Fruit fly (Drosophila melanogaster) whole organism, embryonic: Measurements from ENCODE around the gene ato.

Experiments used
- Ada2b ChIP-seq: fragments of 200-800 bp; sonication (Bioruptor generic); IDR thresholded peaks from 2 replicates; pipeline ENCODE4 v1.3.6; 2022; ENCODE audit warnings: missing biosample characterization, missing genetic modification characterization
- BEAF-32 ChIP-seq: fragments of 200-800 bp; sonication (Bioruptor generic); optimal IDR thresholded peaks from 3 replicates; lab custom pipeline; 2017; ENCODE audit warnings: missing biosample characterization, missing genetic modification characterization, mild to moderate bottlenecking, moderate library complexity, missing genetic modification reagents
- Bdp1 ChIP-seq: fragments of 200-800 bp; sonication (Bioruptor generic); optimal IDR thresholded peaks from 3 replicates; lab custom pipeline; 2016; ENCODE audit warnings: missing biosample characterization, missing genetic modification characterization
- Bteb2 ChIP-seq: fragments of 200-800 bp; sonication (Bioruptor generic); optimal IDR thresholded peaks from 2 replicates; lab custom pipeline; 2016; ENCODE audit warnings: missing biosample characterization, missing genetic modification characterization
- CG10366 ChIP-seq: fragments of 200-800 bp; sonication (Bioruptor generic); IDR thresholded peaks from 2 replicates; pipeline ENCODE4 v1.3.6; 2022; ENCODE audit warnings: missing biosample characterization, missing genetic modification characterization
- CG11696 ChIP-seq: fragments of 200-800 bp; sonication (Bioruptor generic); IDR thresholded peaks from 2 replicates; pipeline ENCODE4 v1.3.6; 2022; ENCODE audit warnings: missing biosample characterization, missing genetic modification characterization
- CG12744 ChIP-seq: fragments of 200-800 bp; sonication (Bioruptor generic); optimal IDR thresholded peaks from 2 replicates; lab custom pipeline; 2016; ENCODE audit warnings: missing biosample characterization, missing genetic modification characterization
- CG13296 ChIP-seq: fragments of 200-800 bp; sonication (Bioruptor generic); optimal IDR thresholded peaks from 3 replicates; lab custom pipeline; 2018; ENCODE audit warnings: missing biosample characterization, mild to moderate bottlenecking, missing genetic modification characterization
- CG15011 ChIP-seq: fragments of 200-800 bp; sonication (Bioruptor generic); optimal IDR thresholded peaks from 3 replicates; lab custom pipeline; 2018; ENCODE audit warnings: missing biosample characterization, mild to moderate bottlenecking, missing genetic modification characterization
- CG15696 ChIP-seq: fragments of 200-800 bp; sonication (Bioruptor generic); optimal IDR thresholded peaks from 2 replicates; lab custom pipeline; 2019; ENCODE audit warnings: missing biosample characterization, mild to moderate bottlenecking, missing genetic modification characterization, moderate library complexity
- CG16813 ChIP-seq: fragments of 200-800 bp; sonication (Bioruptor generic); IDR thresholded peaks from 3 replicates; pipeline ENCODE4 v1.3.6; 2022; ENCODE audit warnings: missing biosample characterization, missing genetic modification characterization; ENCODE audit not compliant: partially characterized antibody
- CG18262 ChIP-seq: fragments of 200-800 bp; optimal IDR thresholded peaks from 3 replicates; lab custom pipeline; 2019; ENCODE audit warnings: missing biosample characterization, mild to moderate bottlenecking, missing genetic modification characterization, moderate library complexity
- CG2202 ChIP-seq: fragments of 200-800 bp; sonication (Bioruptor generic); optimal IDR thresholded peaks from 2 replicates; lab custom pipeline; 2018; ENCODE audit warnings: missing biosample characterization, mild to moderate bottlenecking, missing genetic modification characterization
- CG32532 ChIP-seq: fragments of 200-800 bp; sonication (Bioruptor generic); IDR thresholded peaks from 2 replicates; pipeline ENCODE4 v1.3.6; 2022; ENCODE audit warnings: missing biosample characterization, missing genetic modification characterization
- CG34224 ChIP-seq: fragments of 200-800 bp; sonication (Bioruptor generic); IDR thresholded peaks from 3 replicates; pipeline ENCODE4 v1.3.6; 2022; ENCODE audit warnings: missing biosample characterization, missing genetic modification characterization; ENCODE audit not compliant: partially characterized antibody
- CG4424 ChIP-seq: fragments of 200-800 bp; sonication (Bioruptor generic); optimal IDR thresholded peaks from 3 replicates; lab custom pipeline; 2016; ENCODE audit warnings: missing biosample characterization, missing genetic modification characterization
- CG5245 ChIP-seq: fragments of 200-800 bp; sonication (Bioruptor generic); optimal IDR thresholded peaks from 3 replicates; lab custom pipeline; 2016; ENCODE audit warnings: missing biosample characterization, missing genetic modification characterization
- CG8388 ChIP-seq: fragments of 200-800 bp; sonication (Bioruptor generic); optimal IDR thresholded peaks from 2 replicates; lab custom pipeline; 2019; ENCODE audit warnings: missing biosample characterization, mild to moderate bottlenecking, missing genetic modification characterization, moderate library complexity
- CHES-1-like ChIP-seq: fragments of 200-800 bp; sonication (Bioruptor generic); optimal IDR thresholded peaks from 2 replicates; lab custom pipeline; 2016; ENCODE audit warnings: missing biosample characterization, missing genetic modification characterization
- Camta ChIP-seq: fragments of 200-800 bp; sonication (Bioruptor generic); optimal IDR thresholded peaks from 2 replicates; lab custom pipeline; 2016; ENCODE audit warnings: missing biosample characterization, missing genetic modification characterization
- Chrac-16 ChIP-seq: fragments of 200-800 bp; sonication (Bioruptor generic); optimal IDR thresholded peaks from 3 replicates; lab custom pipeline; 2016; ENCODE audit warnings: missing biosample characterization, missing genetic modification characterization
- D19A ChIP-seq: fragments of 200-800 bp; optimal IDR thresholded peaks from 3 replicates; lab custom pipeline; 2019; ENCODE audit warnings: missing biosample characterization, mild to moderate bottlenecking, missing genetic modification characterization, moderate library complexity
- Dp ChIP-seq: fragments of 200-800 bp; sonication (Bioruptor generic); optimal IDR thresholded peaks from 2 replicates; lab custom pipeline; 2018; ENCODE audit warnings: missing biosample characterization, mild to moderate bottlenecking, missing genetic modification characterization, moderate library complexity
- Dref ChIP-seq: fragments of 200-800 bp; sonication (Bioruptor generic); IDR thresholded peaks from 2 replicates; pipeline ENCODE4 v1.3.6; 2022; ENCODE audit warnings: missing biosample characterization, missing genetic modification characterization
- Ets65A ChIP-seq: fragments of 200-800 bp; sonication (Bioruptor generic); peaks from one replicate; lab custom pipeline; 2016; ENCODE audit warnings: missing biosample characterization, missing genetic modification characterization
- HLH4C ChIP-seq: fragments of 200-800 bp; sonication (Bioruptor generic); IDR thresholded peaks from 3 replicates; pipeline ENCODE4 v1.3.6; 2022; ENCODE audit warnings: missing biosample characterization, missing genetic modification characterization; ENCODE audit not compliant: partially characterized antibody
- HLH54F ChIP-seq: fragments of 200-800 bp; sonication (Bioruptor generic); optimal IDR thresholded peaks from 3 replicates; lab custom pipeline; 2016; ENCODE audit warnings: missing biosample characterization, missing genetic modification characterization
- Hand ChIP-seq: fragments of 200-800 bp; sonication (Bioruptor generic); optimal IDR thresholded peaks from 2 replicates; lab custom pipeline; 2017; ENCODE audit warnings: mild to moderate bottlenecking, missing biosample characterization, missing genetic modification reagents, missing genetic modification characterization
- Lhr ChIP-seq: fragments of 200-800 bp; sonication (Bioruptor generic); optimal IDR thresholded peaks from 3 replicates; lab custom pipeline; 2017; ENCODE audit warnings: mild to moderate bottlenecking, missing biosample characterization, missing genetic modification reagents, missing genetic modification characterization
- Mrtf ChIP-seq: fragments of 200-800 bp; sonication (Bioruptor generic); IDR thresholded peaks from 3 replicates; pipeline ENCODE4 v1.3.6; 2022; ENCODE audit warnings: missing biosample characterization, missing genetic modification characterization
- Neu2 ChIP-seq: fragments of 200-800 bp; sonication (Bioruptor generic); optimal IDR thresholded peaks from 3 replicates; lab custom pipeline; 2016; ENCODE audit warnings: missing biosample characterization, missing genetic modification characterization, borderline replicate concordance
- Rx ChIP-seq: fragments of 200-800 bp; sonication (Bioruptor generic); IDR thresholded peaks from 2 replicates; pipeline ENCODE4 v1.3.6; 2022; ENCODE audit warnings: missing biosample characterization, missing genetic modification characterization
- Sin3A ChIP-seq: fragments of >200 bp; optimal IDR thresholded peaks from 2 replicates; lab custom pipeline; 2018
- Six4 ChIP-seq: fragments of 200-800 bp; sonication (Bioruptor generic); optimal IDR thresholded peaks from 2 replicates; lab custom pipeline; 2016; ENCODE audit warnings: missing biosample characterization, missing genetic modification characterization
- Sry-δ ChIP-seq: fragments of 200-800 bp; sonication (Bioruptor generic); optimal IDR thresholded peaks from 2 replicates; lab custom pipeline; 2016; ENCODE audit warnings: missing biosample characterization, missing genetic modification characterization
- Xbp1 ChIP-seq: fragments of 200-800 bp; sonication (Bioruptor generic); optimal IDR thresholded peaks from 3 replicates; lab custom pipeline; 2016; ENCODE audit warnings: missing biosample characterization, mild to moderate bottlenecking, missing genetic modification characterization
- YL-1 ChIP-seq: fragments of 200-800 bp; sonication (Bioruptor generic); optimal IDR thresholded peaks from 3 replicates; lab custom pipeline; 2017; ENCODE audit warnings: missing biosample characterization, mild to moderate bottlenecking, missing genetic modification characterization
- aop ChIP-seq: fragments of 200-800 bp; sonication (Bioruptor generic); IDR thresholded peaks from 2 replicates; pipeline ENCODE4 v1.3.6; 2022; ENCODE audit warnings: missing biosample characterization, missing genetic modification characterization
- ap ChIP-seq: fragments of 200-800 bp; sonication (Bioruptor generic); IDR thresholded peaks from 2 replicates; pipeline ENCODE4 v1.3.6; 2022; ENCODE audit warnings: missing biosample characterization, missing genetic modification characterization
- bsh ChIP-seq, 2 experiments: fragments of 200-800 bp; sonication (Bioruptor generic); optimal IDR thresholded peaks; 2 replicates each; lab custom pipeline; 2017 to 2018; ENCODE audit warnings: mild to moderate bottlenecking in 2 of 2, missing biosample characterization in 2 of 2, missing genetic modification characterization in 2 of 2, moderate library complexity in 1 of 2
- cad ChIP-seq: fragments of >200 bp; optimal IDR thresholded peaks from 2 replicates; lab custom pipeline; 2017; ENCODE audit warnings: missing biosample characterization, missing genetic modification characterization
- ci ChIP-seq: fragments of 200-800 bp; sonication (Bioruptor generic); IDR thresholded peaks from 3 replicates; pipeline ENCODE4 v1.3.6; 2022; ENCODE audit warnings: missing biosample characterization, missing genetic modification characterization
- corto ChIP-seq: fragments of 200-800 bp; sonication (Bioruptor generic); optimal IDR thresholded peaks from 2 replicates; lab custom pipeline; 2016; ENCODE audit warnings: missing biosample characterization, mild to moderate bottlenecking, missing genetic modification characterization, moderate library complexity
- gce ChIP-seq: fragments of 200-800 bp; sonication (Bioruptor generic); IDR thresholded peaks from 3 replicates; pipeline ENCODE4 v1.3.6; 2022; ENCODE audit warnings: missing biosample characterization, missing genetic modification characterization
- gcm2 ChIP-seq: fragments of 200-800 bp; sonication (Bioruptor generic); optimal IDR thresholded peaks from 2 replicates; lab custom pipeline; 2016; ENCODE audit warnings: missing biosample characterization, missing genetic modification characterization
- jing ChIP-seq: fragments of 200-800 bp; sonication (Bioruptor generic); optimal IDR thresholded peaks from 2 replicates; lab custom pipeline; 2018; ENCODE audit warnings: missing biosample characterization, mild to moderate bottlenecking, missing genetic modification characterization
- lov ChIP-seq, 2 experiments: fragments of 200-800 bp in 1 of 2; fragments of >200 bp in 1 of 2; sonication (Bioruptor generic) in 1 of 2; IDR thresholded peaks in 1 of 2; optimal IDR thresholded peaks in 1 of 2; 2 replicates in 1 of 2; 3 replicates in 1 of 2; pipeline versions ENCODE4 v1.3.6 to Lab custom; 2017 to 2022; ENCODE audit warnings: missing biosample characterization in 1 of 2, missing genetic modification characterization in 1 of 2
- maf-S ChIP-seq: fragments of 200-800 bp; sonication (Bioruptor generic); optimal IDR thresholded peaks from 2 replicates; lab custom pipeline; 2016; ENCODE audit warnings: missing biosample characterization, missing genetic modification characterization
- mam ChIP-seq: fragments of 200-800 bp; sonication (Bioruptor generic); optimal IDR thresholded peaks from 3 replicates; lab custom pipeline; 2016; ENCODE audit warnings: missing biosample characterization, missing genetic modification characterization
- schlank ChIP-seq: fragments of 200-800 bp; sonication (Bioruptor generic); optimal IDR thresholded peaks from 2 replicates; lab custom pipeline; 2018; ENCODE audit warnings: missing biosample characterization, mild to moderate bottlenecking, missing genetic modification characterization
- sima ChIP-seq: fragments of 200-800 bp; sonication (Bioruptor generic); optimal IDR thresholded peaks from 2 replicates; lab custom pipeline; 2016; ENCODE audit warnings: missing biosample characterization, missing genetic modification characterization
- twi ChIP-seq: fragments of 200-800 bp; optimal IDR thresholded peaks from 2 replicates; lab custom pipeline; 2019; ENCODE audit warnings: missing biosample characterization, mild to moderate bottlenecking, missing genetic modification characterization, moderate library complexity
- unpg ChIP-seq: fragments of 200-800 bp; sonication (Bioruptor generic); optimal IDR thresholded peaks from 3 replicates; lab custom pipeline; 2018; ENCODE audit warnings: missing biosample characterization, mild to moderate bottlenecking, missing genetic modification characterization, moderate library complexity

ato gene

DNA sequence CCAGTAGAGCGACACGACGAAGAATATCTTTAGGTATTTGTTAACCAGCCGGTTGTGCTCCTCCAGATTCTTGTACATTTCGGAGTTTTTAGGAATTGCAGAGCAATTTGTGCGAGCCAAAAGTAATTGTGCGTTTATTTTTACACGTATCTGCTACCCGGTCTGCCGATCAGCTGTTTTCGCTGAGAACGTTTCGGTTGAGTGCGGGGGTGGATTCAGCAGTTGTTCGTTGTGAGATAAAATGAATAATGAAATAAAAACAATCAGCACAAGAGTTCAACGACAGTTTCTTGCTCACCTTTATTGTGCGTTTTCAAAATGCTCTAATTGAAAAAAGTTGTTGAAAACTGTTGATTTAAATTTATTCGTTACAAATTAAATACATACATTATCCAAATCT, 26.0 kb downstream of the ato start, which contains the start of gene nac (continued):
- TF ChIP-seq Neu2 (GFP tag; lab: Kevin White, UChicago) (no peak), Mrtf (GFP tag; lab: Robert Waterston, UW) (no peak), Hand (GFP tag; lab: Kevin White, UChicago) (no peak), Rx (GFP tag; lab: Robert Waterston, UW) (no peak), CHES-1-like (GFP tag; lab: Kevin White, UChicago) (no peak), Bdp1 (GFP tag; lab: Kevin White, UChicago) (no peak), YL-1 (no peak), mam (GFP tag; lab: Kevin White, UChicago) (no peak), Camta (GFP tag; lab: Kevin White, UChicago) (no peak), Sin3A (no peak), Xbp1 (GFP tag; lab: Kevin White, UChicago) (peak; percentile 28), CG18262 (peak; percentile 11), HLH54F (GFP tag; lab: Kevin White, UChicago) (no peak), Bteb2 (no peak), CG32532 (peak; percentile 33; the same call in 1 of the 2 replicates), CG5245 (GFP tag; lab: Kevin White, UChicago) (no peak), CG15011 (GFP tag; lab: Kevin White, UChicago) (no peak), D19A (tag; lab: Kevin White, UChicago) (peak; percentile 3), CG15696 (no peak), unpg (GFP tag; lab: Kevin White, UChicago) (no peak), schlank (tag; lab: Kevin White, UChicago) (no peak), CG13296 (GFP tag; lab: Kevin White, UChicago) (no peak), CG4424 (no peak), HLH4C (GFP tag; lab: Robert Waterston, UW) (no peak), CG10366 (GFP tag; lab: Robert Waterston, UW) (0 out of 2 replicates have a peak, but pooled peaks have one; percentile 20), ci (0 out of 3 replicates have a peak, but pooled peaks have one; percentile 36), corto (GFP tag; lab: Kevin White, UChicago) (no peak), Dref (GFP tag; lab: Robert Waterston, UW) (no peak), cad (GFP tag; lab: Kevin White, UChicago) (no peak), Lhr (GFP tag; lab: Kevin White, UChicago) (no peak), maf-S (GFP tag; lab: Kevin White, UChicago) (no peak), CG11696 (GFP tag; lab: Robert Waterston, UW) (no peak), CG34224 (GFP tag; lab: Robert Waterston, UW) (no peak; the same call in 2 of the 3 replicates), BEAF-32 (no peak), Dp (GFP tag; lab: Kevin White, UChicago) (no peak), lov (optimal IDR thresholded peaks at IDR 0.05; lab: Kevin White, UChicago) (no peak), lov (GFP tag; IDR thresholded peaks at IDR 0.05; lab: Robert Waterston, UW) (no peak), gce (GFP tag; lab: Robert Waterston, UW) (no peak), aop (GFP tag; lab: Robert Waterston, UW) (no peak)

DNA sequence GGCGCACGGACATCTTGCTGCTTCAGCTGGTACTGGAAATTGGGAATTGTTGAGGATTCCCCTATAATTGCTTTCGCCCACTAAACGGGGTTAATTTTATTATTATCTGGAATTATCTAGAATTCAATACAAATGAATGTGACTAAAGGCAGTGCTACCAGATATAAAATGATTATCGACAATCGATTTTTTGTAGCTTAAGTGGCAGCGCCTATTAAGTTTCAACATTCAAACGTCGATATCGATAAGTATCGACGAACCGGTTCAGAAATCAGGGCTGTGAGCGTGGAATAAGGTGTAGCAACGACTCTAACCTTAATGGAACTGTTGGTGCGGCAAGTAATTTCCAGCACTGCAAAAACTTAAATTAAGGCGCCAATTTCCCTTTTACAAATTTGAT, 27.3 kb downstream of the ato start, which contains the start of gene Sgt1:
TSS of gene Sgt1 (minus strand) at position 165 of the 400 bp plus-strand sequence.
- TF ChIP-seq CG8388 (GFP tag; lab: Kevin White, UChicago) (no peak), CG32532 (0 out of 2 replicates have a peak, but pooled peaks have one; percentile 4), Ada2b (GFP tag; lab: Robert Waterston, UW) (no peak), twi (tag; lab: Kevin White, UChicago) (no peak), ap (GFP tag; lab: Robert Waterston, UW) (no peak), CG2202 (tag; lab: Kevin White, UChicago) (no peak), bsh (GFP tag; optimal IDR thresholded peaks at IDR 0.05; lab: Kevin White, UChicago) (peak in 1 of 2 experiments; percentile 12), CG12744 (GFP tag; lab: Kevin White, UChicago) (peak; percentile 11), Chrac-16 (GFP tag; lab: Kevin White, UChicago) (peak; percentile 8), Ets65A (peak; percentile 95), sima (GFP tag; lab: Kevin White, UChicago) (no peak), Six4 (GFP tag; lab: Kevin White, UChicago) (peak; percentile 6), Sry-δ (GFP tag; lab: Kevin White, UChicago) (peak; percentile 83), CG16813 (GFP tag; lab: Robert Waterston, UW) (peak; percentile 81), jing (no peak), gcm2 (GFP tag; lab: Kevin White, UChicago) (no peak)
